In genomic region chrX:15887247-15887616, dm6 we compare ENCODE assay signal across 1 fruit fly cellular context.
TF ChIP-seq lines count a peak whose summit lies in the region.

tay (minus strand) TSS chrX:15887311.

TF ChIP-seq in whole organism, embryonic, 481 proteins besides CTCF, POLR2A, EP300 and RAD21 (continued from another document and continues in another):
- peak; percentile 47 for TF ChIP-seq bigmax (GFP tag; optimal IDR thresholded peaks at IDR 0.05; lab: Kevin White, UChicago)
- peak; percentile 21 for TF ChIP-seq CG14710 (tag; optimal IDR thresholded peaks at IDR 0.05; lab: Kevin White, UChicago)
- no peak for TF ChIP-seq lov (optimal IDR thresholded peaks at IDR 0.05; lab: Kevin White, UChicago)
- TF ChIP-seq lov (GFP tag; IDR thresholded peaks at IDR 0.05; lab: Robert Waterston, UW) = no peak
- TF ChIP-seq unc-4 (GFP tag; IDR thresholded peaks at IDR 0.05; lab: Robert Waterston, UW; ENCODE audit: partially characterized antibody) = peak; percentile 49
- no peak for TF ChIP-seq wek (GFP tag; optimal IDR thresholded peaks at IDR 0.05; lab: Kevin White, UChicago)
- TF ChIP-seq CG10147 (GFP tag; optimal IDR thresholded peaks at IDR 0.05; lab: Kevin White, UChicago) = no peak
- TF ChIP-seq inv (GFP tag; IDR thresholded peaks at IDR 0.05; lab: Robert Waterston, UW; ENCODE audit: partially characterized antibody) = peak; percentile 57; the same call in 1 of the 2 replicates
- TF ChIP-seq CG18011 (GFP tag; optimal IDR thresholded peaks at IDR 0.05; lab: Kevin White, UChicago) = no peak
- no peak for TF ChIP-seq CkIIα-i1 (GFP tag; IDR thresholded peaks at IDR 0.05; lab: Robert Waterston, UW)
- no peak for TF ChIP-seq D19A (tag; optimal IDR thresholded peaks at IDR 0.05; lab: Kevin White, UChicago)
- TF ChIP-seq Hey (tag; optimal IDR thresholded peaks at IDR 0.05; lab: Kevin White, UChicago) = no peak
- peak; percentile 31 for TF ChIP-seq Antp (GFP tag; optimal IDR thresholded peaks at IDR 0.05; lab: Kevin White, UChicago)
- TF ChIP-seq CG7928 (GFP tag; optimal IDR thresholded peaks at IDR 0.05; lab: Kevin White, UChicago) = no peak
- TF ChIP-seq gcm (GFP tag; optimal IDR thresholded peaks at IDR 0.05; lab: Kevin White, UChicago) = no peak
- no peak for TF ChIP-seq luna (GFP tag; optimal IDR thresholded peaks at IDR 0.05; lab: Kevin White, UChicago)
- no peak for TF ChIP-seq br (optimal IDR thresholded peaks at IDR 0.05; lab: Kevin White, UChicago)
- no peak for TF ChIP-seq CG6175 (GFP tag; IDR thresholded peaks at IDR 0.05; lab: Robert Waterston, UW)
- no peak for TF ChIP-seq CG3847 (GFP tag; IDR thresholded peaks at IDR 0.05; lab: Robert Waterston, UW)
- TF ChIP-seq CG34376 (GFP tag; optimal IDR thresholded peaks at IDR 0.05; lab: Kevin White, UChicago) = no peak
- peak; percentile 15 for TF ChIP-seq B-H2 (GFP tag; optimal IDR thresholded peaks at IDR 0.05; lab: Kevin White, UChicago)
- TF ChIP-seq her (GFP tag; optimal IDR thresholded peaks at IDR 0.05; lab: Kevin White, UChicago) = no peak
- no peak for TF ChIP-seq fd102C (GFP tag; optimal IDR thresholded peaks at IDR 0.05; lab: Kevin White, UChicago)
- peak; percentile 79 for TF ChIP-seq Opbp (GFP tag; IDR thresholded peaks at IDR 0.05; lab: Robert Waterston, UW; ENCODE audit: partially characterized antibody)
- peak; percentile 66 for TF ChIP-seq stwl (tag; optimal IDR thresholded peaks at IDR 0.05; lab: Kevin White, UChicago)
- peak; percentile 20 for TF ChIP-seq CG17186 (GFP tag; optimal IDR thresholded peaks at IDR 0.05; lab: Kevin White, UChicago)
- TF ChIP-seq CG1603 (tag; optimal IDR thresholded peaks at IDR 0.05; lab: Kevin White, UChicago) = no peak
- peak; percentile 82 for TF ChIP-seq amos (GFP tag; IDR thresholded peaks at IDR 0.05; lab: Robert Waterston, UW; ENCODE audit: partially characterized antibody)
- no peak for TF ChIP-seq CG2875 (GFP tag; optimal IDR thresholded peaks at IDR 0.05; lab: Kevin White, UChicago)
- TF ChIP-seq Ravus (GFP tag; IDR thresholded peaks at IDR 0.05; lab: Robert Waterston, UW) = no peak
- TF ChIP-seq CG11093 (GFP tag; IDR thresholded peaks at IDR 0.05; lab: Robert Waterston, UW) = no peak
- peak; percentile 81 for TF ChIP-seq bbx (GFP tag; IDR thresholded peaks at IDR 0.05; lab: Robert Waterston, UW; ENCODE audit: partially characterized antibody)
- no peak for TF ChIP-seq pros (GFP tag; optimal IDR thresholded peaks at IDR 0.05; lab: Kevin White, UChicago)
- TF ChIP-seq Hmx (GFP tag; optimal IDR thresholded peaks at IDR 0.05; lab: Kevin White, UChicago) = no peak
- TF ChIP-seq Nf-YC (tag; optimal IDR thresholded peaks at IDR 0.05; lab: Kevin White, UChicago) = no peak
- no peak for TF ChIP-seq CG6813 (GFP tag; optimal IDR thresholded peaks at IDR 0.05; lab: Kevin White, UChicago)
- no peak for TF ChIP-seq pan (optimal IDR thresholded peaks at IDR 0.05; lab: Kevin White, UChicago)
- no peak for TF ChIP-seq pan (GFP tag; optimal IDR thresholded peaks at IDR 0.05 in 1 of 2, IDR thresholded peaks at IDR 0.05 in 1 of 2)
- TF ChIP-seq caup (GFP tag; optimal IDR thresholded peaks at IDR 0.05; lab: Kevin White, UChicago; ENCODE audit: severe bottlenecking) = no peak
- TF ChIP-seq nom (GFP tag; optimal IDR thresholded peaks at IDR 0.05; lab: Kevin White, UChicago) = no peak
- TF ChIP-seq CG13123 (GFP tag; optimal IDR thresholded peaks at IDR 0.05; lab: Kevin White, UChicago) = no peak
- TF ChIP-seq CG3163 (GFP tag; optimal IDR thresholded peaks at IDR 0.05; lab: Kevin White, UChicago) = no peak
- no peak for TF ChIP-seq crp (GFP tag; optimal IDR thresholded peaks at IDR 0.05; lab: Kevin White, UChicago)
- no peak for TF ChIP-seq bowl (GFP tag; IDR thresholded peaks at IDR 0.05; lab: Robert Waterston, UW)
- no peak for TF ChIP-seq da (GFP tag; optimal IDR thresholded peaks at IDR 0.05; lab: Kevin White, UChicago)
- TF ChIP-seq CG6765 (GFP tag; optimal IDR thresholded peaks at IDR 0.05; lab: Kevin White, UChicago) = no peak
- TF ChIP-seq CG11695 (GFP tag; IDR thresholded peaks at IDR 0.05; lab: Robert Waterston, UW) = no peak
- TF ChIP-seq slp2 (GFP tag; optimal IDR thresholded peaks at IDR 0.05; lab: Kevin White, UChicago) = no peak
- no peak for TF ChIP-seq CG4730 (GFP tag; IDR thresholded peaks at IDR 0.05; lab: Robert Waterston, UW)
- peak; percentile 14 for TF ChIP-seq jumu (GFP tag; optimal IDR thresholded peaks at IDR 0.05; lab: Kevin White, UChicago)
- TF ChIP-seq Chrac-16 (GFP tag; optimal IDR thresholded peaks at IDR 0.05; lab: Kevin White, UChicago) = no peak
- TF ChIP-seq Hr39 (optimal IDR thresholded peaks at IDR 0.05; lab: Kevin White, UChicago) = no peak
- TF ChIP-seq CG14441 (GFP tag; IDR thresholded peaks at IDR 0.05; lab: Robert Waterston, UW) = no peak
- no peak for TF ChIP-seq Dad (GFP tag; optimal IDR thresholded peaks at IDR 0.05; lab: Kevin White, UChicago)
- TF ChIP-seq CG17361 (GFP tag; IDR thresholded peaks at IDR 0.05; lab: Robert Waterston, UW) = no peak
- no peak for TF ChIP-seq gcm2 (GFP tag; optimal IDR thresholded peaks at IDR 0.05; lab: Kevin White, UChicago)
- no peak for TF ChIP-seq CG4360 (GFP tag; IDR thresholded peaks at IDR 0.05; lab: Robert Waterston, UW)
- no peak for TF ChIP-seq Hr3 (GFP tag; optimal IDR thresholded peaks at IDR 0.05; lab: Kevin White, UChicago)
- TF ChIP-seq pum (GFP tag; optimal IDR thresholded peaks at IDR 0.05; lab: Kevin White, UChicago) = no peak
- TF ChIP-seq crol (GFP tag; IDR thresholded peaks at IDR 0.05; lab: Robert Waterston, UW) = no peak
- TF ChIP-seq sc (optimal IDR thresholded peaks at IDR 0.05; lab: Kevin White, UChicago) = no peak
- TF ChIP-seq sc (GFP tag; optimal IDR thresholded peaks at IDR 0.05; lab: Kevin White, UChicago) = no peak
- TF ChIP-seq lilli (GFP tag; optimal IDR thresholded peaks at IDR 0.05; lab: Kevin White, UChicago) = peak; percentile 17
- no peak for TF ChIP-seq lbe (GFP tag; optimal IDR thresholded peaks at IDR 0.05; lab: Kevin White, UChicago)
- no peak for TF ChIP-seq CG7372 (GFP tag; IDR thresholded peaks at IDR 0.05; lab: Robert Waterston, UW)
- no peak for TF ChIP-seq Dbx (GFP tag; IDR thresholded peaks at IDR 0.05; lab: Robert Waterston, UW)
- TF ChIP-seq CG10321 (GFP tag; IDR thresholded peaks at IDR 0.05; lab: Robert Waterston, UW) = no peak
- TF ChIP-seq p53 (GFP tag; optimal IDR thresholded peaks at IDR 0.05; lab: Kevin White, UChicago) = no peak
- TF ChIP-seq Lim3 (GFP tag; IDR thresholded peaks at IDR 0.05; lab: Robert Waterston, UW) = no peak
- no peak for TF ChIP-seq cg (GFP tag; optimal IDR thresholded peaks at IDR 0.05; lab: Kevin White, UChicago)
- no peak for TF ChIP-seq Max (GFP tag; optimal IDR thresholded peaks at IDR 0.05; lab: Kevin White, UChicago)
- no peak for TF ChIP-seq CG31388 (GFP tag; optimal IDR thresholded peaks at IDR 0.05; lab: Kevin White, UChicago)
- no peak for TF ChIP-seq Asciz (GFP tag; optimal IDR thresholded peaks at IDR 0.05; lab: Kevin White, UChicago)
- TF ChIP-seq Optix (GFP tag; IDR thresholded peaks at IDR 0.05; lab: Robert Waterston, UW) = no peak
- peak; percentile 32; the same call in 1 of the 2 replicates for TF ChIP-seq E2f2 (GFP tag; IDR thresholded peaks at IDR 0.05; lab: Robert Waterston, UW)
- TF ChIP-seq hkb (optimal IDR thresholded peaks at IDR 0.05; lab: Kevin White, UChicago) = no peak
- TF ChIP-seq hkb (GFP tag; IDR thresholded peaks at IDR 0.05; lab: Robert Waterston, UW) = no peak
- no peak for TF ChIP-seq CG6654 (GFP tag; optimal IDR thresholded peaks at IDR 0.05; lab: Kevin White, UChicago)
- no peak for TF ChIP-seq ken (GFP tag; IDR thresholded peaks at IDR 0.05; lab: Robert Waterston, UW)
- no peak for TF ChIP-seq ash1 (GFP tag; optimal IDR thresholded peaks at IDR 0.05; lab: Kevin White, UChicago)
- no peak for TF ChIP-seq Stat92E (GFP tag; optimal IDR thresholded peaks at IDR 0.05; lab: Kevin White, UChicago)
- no peak for TF ChIP-seq C15 (GFP tag; IDR thresholded peaks at IDR 0.05; lab: Robert Waterston, UW)
- no peak for TF ChIP-seq eyg (GFP tag; optimal IDR thresholded peaks at IDR 0.05; lab: Kevin White, UChicago)
- no peak for TF ChIP-seq peb (GFP tag; IDR thresholded peaks at IDR 0.05; lab: Robert Waterston, UW)
- no peak for TF ChIP-seq CrebB (tag; optimal IDR thresholded peaks at IDR 0.05; lab: Kevin White, UChicago)
- no peak for TF ChIP-seq CG12219 (GFP tag; optimal IDR thresholded peaks at IDR 0.05; lab: Kevin White, UChicago)
- no peak for TF ChIP-seq chm (GFP tag; IDR thresholded peaks at IDR 0.05; lab: Robert Waterston, UW)
- TF ChIP-seq D (optimal IDR thresholded peaks at IDR 0.05; lab: Kevin White, UChicago) = no peak
- TF ChIP-seq D (GFP tag; optimal IDR thresholded peaks at IDR 0.05; lab: Kevin White, UChicago) = no peak
- TF ChIP-seq ERR (GFP tag; optimal IDR thresholded peaks at IDR 0.05; lab: Kevin White, UChicago) = no peak
- no peak; the same call in 3 of the 4 replicates for TF ChIP-seq Gug (GFP tag; IDR thresholded peaks at IDR 0.05; lab: Robert Waterston, UW)
- TF ChIP-seq CG11504 (tag; optimal IDR thresholded peaks at IDR 0.05; lab: Kevin White, UChicago) = no peak
- no peak for TF ChIP-seq CG15696 (tag; optimal IDR thresholded peaks at IDR 0.05; lab: Kevin White, UChicago)
- no peak for TF ChIP-seq B-H1 (GFP tag; IDR thresholded peaks at IDR 0.05; lab: Robert Waterston, UW)
- no peak for TF ChIP-seq sd (tag; optimal IDR thresholded peaks at IDR 0.05; lab: Kevin White, UChicago)
- no peak for TF ChIP-seq crc (GFP tag; optimal IDR thresholded peaks at IDR 0.05; lab: Kevin White, UChicago)
- TF ChIP-seq CG13287 (GFP tag; IDR thresholded peaks at IDR 0.05; lab: Robert Waterston, UW; ENCODE audit: partially characterized antibody) = peak; percentile 54
- TF ChIP-seq Fer1 (GFP tag; optimal IDR thresholded peaks at IDR 0.05; lab: Kevin White, UChicago) = no peak
- no peak for TF ChIP-seq CG11085 (GFP tag; IDR thresholded peaks at IDR 0.05; lab: Robert Waterston, UW)
- TF ChIP-seq Meics (GFP tag; optimal IDR thresholded peaks at IDR 0.05; lab: Kevin White, UChicago) = no peak
- peak; percentile 45 for TF ChIP-seq gfzf (GFP tag; optimal IDR thresholded peaks at IDR 0.05; lab: Kevin White, UChicago)
- no peak for TF ChIP-seq CG12104 (GFP tag; optimal IDR thresholded peaks at IDR 0.05; lab: Kevin White, UChicago)
- peak; percentile 74 for TF ChIP-seq HLH4C (GFP tag; IDR thresholded peaks at IDR 0.05; lab: Robert Waterston, UW; ENCODE audit: partially characterized antibody)
- no peak for TF ChIP-seq CG4282 (GFP tag; optimal IDR thresholded peaks at IDR 0.05; lab: Kevin White, UChicago)
- TF ChIP-seq tna (GFP tag; IDR thresholded peaks at IDR 0.05; lab: Robert Waterston, UW; ENCODE audit: partially characterized antibody) = peak; percentile 56; the same call in 1 of the 2 replicates
- TF ChIP-seq CG8388 (GFP tag; optimal IDR thresholded peaks at IDR 0.05; lab: Kevin White, UChicago) = no peak
- no peak for TF ChIP-seq CG12071 (GFP tag; optimal IDR thresholded peaks at IDR 0.05; lab: Kevin White, UChicago)
- no peak for TF ChIP-seq fd96Cb (tag; optimal IDR thresholded peaks at IDR 0.05; lab: Kevin White, UChicago)
- no peak for TF ChIP-seq gem (tag; optimal IDR thresholded peaks at IDR 0.05; lab: Kevin White, UChicago)
- TF ChIP-seq ro (GFP tag; IDR thresholded peaks at IDR 0.05; lab: Robert Waterston, UW) = no peak
- no peak for TF ChIP-seq CG4820 (GFP tag; optimal IDR thresholded peaks at IDR 0.05; lab: Kevin White, UChicago)
- TF ChIP-seq ham (GFP tag; IDR thresholded peaks at IDR 0.05; lab: Robert Waterston, UW) = no peak
- TF ChIP-seq H2.0 (GFP tag; IDR thresholded peaks at IDR 0.05; lab: Robert Waterston, UW) = no peak
- TF ChIP-seq Sry-β (GFP tag; optimal IDR thresholded peaks at IDR 0.05; lab: Kevin White, UChicago) = no peak
- peak; percentile 94 for TF ChIP-seq pfk (GFP tag; optimal IDR thresholded peaks at IDR 0.05; lab: Kevin White, UChicago)
- no peak for TF ChIP-seq NFAT (GFP tag; IDR thresholded peaks at IDR 0.05; lab: Robert Waterston, UW)
- TF ChIP-seq Pdp1 (GFP tag; optimal IDR thresholded peaks at IDR 0.05; lab: Kevin White, UChicago) = peak in 1 of 2 experiments; percentile 34
- no peak for TF ChIP-seq CG10462 (GFP tag; optimal IDR thresholded peaks at IDR 0.05; lab: Kevin White, UChicago)
- peak; percentile 47 for TF ChIP-seq Lhr (GFP tag; optimal IDR thresholded peaks at IDR 0.05; lab: Kevin White, UChicago)
- TF ChIP-seq Dll (GFP tag; IDR thresholded peaks at IDR 0.05; lab: Robert Waterston, UW; ENCODE audit: partially characterized antibody) = no peak
- peak; percentile 80 for TF ChIP-seq CG16813 (GFP tag; IDR thresholded peaks at IDR 0.05; lab: Robert Waterston, UW; ENCODE audit: partially characterized antibody)
- TF ChIP-seq dan (GFP tag; IDR thresholded peaks at IDR 0.05; lab: Robert Waterston, UW) = no peak
- no peak for TF ChIP-seq bab2 (GFP tag; optimal IDR thresholded peaks at IDR 0.05; lab: Kevin White, UChicago)
- TF ChIP-seq CG6683 (GFP tag; optimal IDR thresholded peaks at IDR 0.05; lab: Kevin White, UChicago) = no peak
- TF ChIP-seq nerfin-1 (tag; optimal IDR thresholded peaks at IDR 0.05; lab: Kevin White, UChicago) = no peak
- no peak for TF ChIP-seq CG4404 (GFP tag; IDR thresholded peaks at IDR 0.05; lab: Robert Waterston, UW)
- TF ChIP-seq Adf1 (GFP tag; IDR thresholded peaks at IDR 0.05; lab: Robert Waterston, UW) = no peak
- TF ChIP-seq Ets97D (GFP tag; optimal IDR thresholded peaks at IDR 0.05; lab: Kevin White, UChicago) = peak; percentile 32
- TF ChIP-seq CG8359 (GFP tag; optimal IDR thresholded peaks at IDR 0.05; lab: Kevin White, UChicago; ENCODE audit: borderline replicate concordance) = no peak
- peak; percentile 74 for TF ChIP-seq CG12659 (GFP tag; optimal IDR thresholded peaks at IDR 0.05; lab: Kevin White, UChicago)
- no peak for TF ChIP-seq sisA (GFP tag; IDR thresholded peaks at IDR 0.05; lab: Robert Waterston, UW)
- no peak for TF ChIP-seq Taf1 (GFP tag; IDR thresholded peaks at IDR 0.05; lab: Robert Waterston, UW)
- no peak for TF ChIP-seq CG3065 (GFP tag; optimal IDR thresholded peaks at IDR 0.05; lab: Kevin White, UChicago)
- TF ChIP-seq kni (GFP tag; optimal IDR thresholded peaks at IDR 0.05; lab: Kevin White, UChicago) = no peak
- TF ChIP-seq E2f1 (GFP tag; IDR thresholded peaks at IDR 0.05; lab: Robert Waterston, UW) = no peak
- TF ChIP-seq cad (GFP tag; optimal IDR thresholded peaks at IDR 0.05; lab: Kevin White, UChicago) = no peak
- TF ChIP-seq Dip2 (GFP tag; IDR thresholded peaks at IDR 0.05; lab: Robert Waterston, UW) = no peak
- no peak for TF ChIP-seq tup (GFP tag; optimal IDR thresholded peaks at IDR 0.05; lab: Kevin White, UChicago)
- TF ChIP-seq zfh2 (GFP tag; optimal IDR thresholded peaks at IDR 0.05; lab: Kevin White, UChicago) = peak; percentile 35
